Worm (Caenorhabditis elegans): ENCODE measurements around the gene nspd-6.
"Not testable (repeated sequence)": the region's sequence is repeated elsewhere in the genome, so short reads cannot be mapped to it uniquely, and the experiment has no call there.

nspd-6 gene

ce11 chrIV:5165626-5166025 is at the start of gene nspd-6:
nspd-6 (minus strand) TSS chrIV:5165726.
- not testable (repeated sequence) for TF ChIP-seq egl-27, elt-3, aha-1 (tag; optimal IDR thresholded peaks at IDR 0.05)

DNA sequence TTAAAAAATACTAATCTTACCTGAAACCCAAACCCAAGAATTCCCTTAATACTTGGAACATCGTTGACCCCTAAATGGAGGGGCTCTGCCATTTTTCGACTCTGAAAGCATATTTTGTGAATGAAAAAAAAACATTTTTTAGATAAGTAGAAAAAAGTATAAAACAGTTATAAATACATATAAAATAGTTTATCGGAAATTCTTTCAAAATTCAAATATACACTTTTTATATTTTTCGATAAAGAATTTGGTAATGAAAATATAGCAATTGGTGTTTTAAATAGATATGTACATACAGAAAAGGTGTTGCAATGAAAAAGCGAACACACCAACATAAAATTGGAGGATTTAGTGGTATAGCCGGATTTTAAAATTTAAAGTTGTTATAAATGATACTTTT is 49.6 kb upstream of the nspd-6 start, which contains the start of gene Y59E9AL.4:
Y59E9AL.4 (minus strand) TSS at position 101 of the 400 bp plus-strand sequence.
- TF ChIP-seq lsy-2 (tag; optimal IDR thresholded peaks at IDR 0.05) (no peak), ceh-8 (GFP tag; optimal IDR thresholded peaks at IDR 0.05) (no peak), nhr-77 (tag; optimal IDR thresholded peaks at IDR 0.05) (no peak), lir-3 (tag; optimal IDR thresholded peaks at IDR 0.05; ENCODE audit: poor library complexity) (no peak), unc-30 (tag; optimal IDR thresholded peaks at IDR 0.05) (no peak), snpc-4 (tag; optimal IDR thresholded peaks at IDR 0.05) (no peak), F16B12.6 (tag; optimal IDR thresholded peaks at IDR 0.05) (no peak), aha-1 (tag; optimal IDR thresholded peaks at IDR 0.05) (no peak), pag-3 (tag; optimal IDR thresholded peaks at IDR 0.05; ENCODE audit: borderline replicate concordance, insufficient read depth) (no peak), dsc-1 (tag; optimal IDR thresholded peaks at IDR 0.05) (no peak), ets-5 (GFP tag; IDR thresholded peaks at IDR 0.05) (no peak), ztf-11 (tag; optimal IDR thresholded peaks at IDR 0.05) (no peak), hpl-2 (GFP tag; optimal IDR thresholded peaks at IDR 0.05) (no peak), lin-13 (GFP tag; optimal IDR thresholded peaks at IDR 0.05) (no peak), efl-1 (optimal IDR thresholded peaks at IDR 0.05) (no peak), efl-1 (GFP tag; optimal IDR thresholded peaks at IDR 0.05 in 1 of 2) (no peak), mab-9 (GFP tag; IDR thresholded peaks at IDR 0.05) (no peak), ces-1 (GFP tag; optimal IDR thresholded peaks at IDR 0.05) (no peak), mef-2 (tag; optimal IDR thresholded peaks at IDR 0.05) (no peak)

ce11 chrIV:5210606-5211005 is 45.1 kb upstream of the nspd-6 start:
- TF ChIP-seq nhr-19 (GFP tag; conservative IDR thresholded peaks at IDR 0.05) (no peak), ceh-88 (GFP tag; IDR thresholded peaks at IDR 0.05) (no peak)

ce11 chrIV:5209390-5209789 is 43.9 kb upstream of the nspd-6 start, which contains the start of the genes Y59E9AL.36 and nbet-1:
Y59E9AL.36 (minus strand) TSS chrIV:5209481.
nbet-1 (plus strand) TSS chrIV:5209501.
- TF ChIP-seq efl-3 (GFP tag; optimal IDR thresholded peaks at IDR 0.05) (no peak), blmp-1 (tag; optimal IDR thresholded peaks at IDR 0.05) (peak; percentile 43), fos-1 (tag; optimal IDR thresholded peaks at IDR 0.05) (peak; percentile 57), ets-5 (GFP tag; IDR thresholded peaks at IDR 0.05) (no peak), fkh-10 (GFP tag; optimal IDR thresholded peaks at IDR 0.05) (no peak), ces-1 (GFP tag; optimal IDR thresholded peaks at IDR 0.05) (no peak), egl-13 (tag; optimal IDR thresholded peaks at IDR 0.05) (no peak), lin-13 (GFP tag; optimal IDR thresholded peaks at IDR 0.05) (peak; percentile 61), swsn-7 (tag; optimal IDR thresholded peaks at IDR 0.05) (peak; percentile 63), nhr-20 (tag; optimal IDR thresholded peaks at IDR 0.05) (peak; percentile 72), sup-37 (GFP tag; optimal IDR thresholded peaks at IDR 0.05) (no peak), ceh-63 (GFP tag; optimal IDR thresholded peaks at IDR 0.05) (no peak), pqm-1 (tag; optimal IDR thresholded peaks at IDR 0.05) (no peak), fkh-8 (tag; optimal IDR thresholded peaks at IDR 0.05) (peak; percentile 55), ama-1 (optimal IDR thresholded peaks at IDR 0.05) (no peak), unc-30 (tag; optimal IDR thresholded peaks at IDR 0.05) (no peak), ceh-88 (GFP tag; IDR thresholded peaks at IDR 0.05) (peak; percentile 35; the same call in 1 of the 2 replicates), sptf-1 (tag; optimal IDR thresholded peaks at IDR 0.05) (no peak), dpl-1 (GFP tag; optimal IDR thresholded peaks at IDR 0.05) (peak; percentile 84 to 90 (median 89)), lsy-2 (tag; optimal IDR thresholded peaks at IDR 0.05) (peak; percentile 81 to 90), efl-1 (optimal IDR thresholded peaks at IDR 0.05) (peak; percentile 89 to 91), efl-1 (GFP tag; optimal IDR thresholded peaks at IDR 0.05 in 1 of 2) (peak; percentile 89 to 99), unc-62 (GFP tag; optimal IDR thresholded peaks at IDR 0.05) (no peak), mef-2 (tag; optimal IDR thresholded peaks at IDR 0.05) (no peak), nhr-237 (tag; optimal IDR thresholded peaks at IDR 0.05) (no peak), tlp-1 (tag; optimal IDR thresholded peaks at IDR 0.05) (no peak), ztf-4 (tag; optimal IDR thresholded peaks at IDR 0.05) (no peak), lir-3 (tag; optimal IDR thresholded peaks at IDR 0.05; ENCODE audit: poor library complexity) (no peak), zag-1 (tag; optimal IDR thresholded peaks at IDR 0.05) (no peak), nhr-19 (GFP tag; conservative IDR thresholded peaks at IDR 0.05) (peak; percentile 53), lin-14 (GFP tag; optimal IDR thresholded peaks at IDR 0.05) (peak; percentile 73), C04F5.9 (tag; optimal IDR thresholded peaks at IDR 0.05) (peak; percentile 41), elt-3 (tag; optimal IDR thresholded peaks at IDR 0.05) (peak in 2 of 6 experiments; percentile 37 to 40), ztf-11 (tag; optimal IDR thresholded peaks at IDR 0.05) (no peak), ceh-8 (GFP tag; optimal IDR thresholded peaks at IDR 0.05) (no peak), ceh-90 (tag; optimal IDR thresholded peaks at IDR 0.05) (no peak), pag-3 (tag; optimal IDR thresholded peaks at IDR 0.05; ENCODE audit: borderline replicate concordance, insufficient read depth) (no peak)
